Worm (Caenorhabditis elegans): Measurements from ENCODE around the gene R03D7.15.

DNA sequence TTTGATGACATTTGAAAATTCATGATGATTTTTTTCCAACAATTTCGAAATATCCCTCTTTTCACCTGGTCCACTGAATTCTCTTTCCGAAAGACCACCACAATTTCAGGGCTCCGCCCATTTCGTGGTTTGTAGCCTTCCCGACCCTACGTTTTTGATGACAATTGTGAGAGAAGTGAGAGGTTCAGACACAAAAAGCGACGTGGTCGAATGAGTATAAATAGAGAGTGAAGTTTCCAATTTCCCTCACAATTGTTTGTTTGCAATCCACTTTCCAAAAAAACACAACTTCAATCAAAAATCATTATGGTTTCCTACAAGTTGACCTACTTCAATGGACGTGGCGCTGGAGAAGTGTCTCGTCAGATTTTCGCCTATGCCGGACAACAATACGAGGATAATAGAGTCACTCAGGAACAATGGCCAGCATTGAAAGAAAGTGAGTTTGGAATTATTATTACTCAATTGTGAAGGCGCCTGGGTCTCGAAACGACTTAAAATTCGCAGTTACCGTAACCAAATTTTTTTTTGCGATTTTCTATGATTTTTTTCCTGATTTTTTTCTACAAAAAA is 8.2 kb downstream of the R03D7.15 start, which contains the start of gene gst-5:
- TF ChIP-seq him-1 (tag; optimal IDR thresholded peaks at IDR 0.05) = no peak
- TF ChIP-seq W03F9.2 (tag; optimal IDR thresholded peaks at IDR 0.05) = no peak
